Worm (Caenorhabditis elegans): ENCODE measurements around the gene Y58A7A.2.
A peak's percentile ranks its signal among the peaks of the same experiment; 100 is the strongest.

- no peak for TF ChIP-seq unc-62 (GFP tag; optimal IDR thresholded peaks at IDR 0.05)
- no peak for TF ChIP-seq mab-5 (tag; optimal IDR thresholded peaks at IDR 0.05)
- peak; percentile 28 for TF ChIP-seq mep-1 (tag; optimal IDR thresholded peaks at IDR 0.05)
- no peak for TF ChIP-seq sptf-1 (tag; optimal IDR thresholded peaks at IDR 0.05)
Observed at ce11 chrV:5064761-5065421, 7.1 kb downstream of the Y58A7A.2 start, which contains the start of gene mlk-1.

All from whole organism, mixed stage, embryonic.